7 fruit fly cellular contexts compared by ENCODE assay signal in the genomic region with DNA sequence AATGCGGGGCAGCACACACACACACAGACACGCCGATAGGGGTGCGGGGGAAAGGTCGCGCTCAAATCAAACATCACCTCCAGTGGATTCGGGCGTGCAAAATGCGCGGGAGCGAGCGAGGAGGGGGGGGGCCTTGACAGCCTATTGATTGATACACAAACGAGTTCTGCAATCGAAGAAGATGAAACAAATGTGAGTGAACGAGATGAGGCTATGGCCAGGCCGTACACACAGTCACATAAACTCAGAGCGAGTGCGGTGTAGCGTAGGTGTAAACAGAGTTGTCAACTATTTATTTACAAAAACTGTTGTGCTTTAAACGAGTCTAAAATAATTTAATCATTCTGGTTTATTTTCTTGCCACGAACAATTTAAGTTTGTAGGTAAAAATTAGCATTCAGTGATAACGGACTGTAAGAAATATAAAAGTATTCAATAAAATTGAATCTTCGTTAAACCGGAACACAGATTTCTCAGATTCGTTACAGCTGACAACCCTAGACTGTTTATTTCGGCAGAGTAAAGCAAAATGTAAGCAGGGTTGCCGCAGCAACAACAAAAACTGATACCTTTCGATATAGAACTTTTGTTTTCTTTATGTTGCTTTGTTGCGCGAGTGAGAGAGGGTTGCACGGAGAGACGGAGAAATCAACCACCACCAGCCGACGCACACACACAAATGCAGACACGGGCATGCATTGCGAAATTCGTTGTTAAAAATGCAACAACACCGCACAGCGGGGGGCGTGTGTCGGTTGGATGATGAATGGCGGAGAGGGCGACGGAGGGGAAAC.
TF ChIP-seq lines count a peak whose summit lies in the region.

No protein-coding gene starts in this region.

- TF ChIP-seq CTCF in whole organism, embryonic (GFP tag; optimal IDR thresholded peaks at IDR 0.05; lab: Kevin White, UChicago) = peak; percentile 43

TF ChIP-seq in Kc167, 6 proteins besides CTCF, POLR2A, EP300 and RAD21:
- TF ChIP-seq ttk (optimal IDR thresholded peaks at IDR 0.05; lab: Kevin White, UChicago) = peak; percentile 81
- TF ChIP-seq insv (optimal IDR thresholded peaks at IDR 0.05; lab: Kevin White, UChicago) = no peak

TF ChIP-seq in whole organism, 6 proteins besides CTCF, POLR2A, EP300 and RAD21:
- TF ChIP-seq CG8478 (optimal IDR thresholded peaks at IDR 0.05; lab: Kevin White, UChicago) = no peak
- peak; percentile 60 for TF ChIP-seq pan (optimal IDR thresholded peaks at IDR 0.05; lab: Kevin White, UChicago)

TF ChIP-seq in whole organism, adult, 20 proteins besides CTCF, POLR2A, EP300 and RAD21 (continues in another document):
- TF ChIP-seq cic (GFP tag; optimal IDR thresholded peaks at IDR 0.05; lab: Kevin White, UChicago) (peak; percentile 25), toe (GFP tag; optimal IDR thresholded peaks at IDR 0.05; lab: Kevin White, UChicago) (peak; percentile 80), pad (GFP tag; optimal IDR thresholded peaks at IDR 0.05; lab: Kevin White, UChicago) (peak; percentile 73), CG12768 (GFP tag; optimal IDR thresholded peaks at IDR 0.05; lab: Kevin White, UChicago) (peak; percentile 55), Mnt (GFP tag; optimal IDR thresholded peaks at IDR 0.05; lab: Kevin White, UChicago) (peak; percentile 68), CG7045 (GFP tag; optimal IDR thresholded peaks at IDR 0.05; lab: Kevin White, UChicago) (peak; percentile 81), tj (GFP tag; optimal IDR thresholded peaks at IDR 0.05; lab: Kevin White, UChicago) (no peak), CG7101 (tag; optimal IDR thresholded peaks at IDR 0.05; lab: Kevin White, UChicago) (peak; percentile 90), Crg-1 (GFP tag; optimal IDR thresholded peaks at IDR 0.05; lab: Kevin White, UChicago) (peak; percentile 64), CG11617 (GFP tag; optimal IDR thresholded peaks at IDR 0.05; lab: Kevin White, UChicago) (peak; percentile 84), ovo (GFP tag; optimal IDR thresholded peaks at IDR 0.05; lab: Kevin White, UChicago) (peak; percentile 33), CG14711 (tag; optimal IDR thresholded peaks at IDR 0.05; lab: Kevin White, UChicago) (peak; percentile 98), bab1 (GFP tag; optimal IDR thresholded peaks at IDR 0.05; lab: Kevin White, UChicago) (peak; percentile 86), CG1620 (GFP tag; optimal IDR thresholded peaks at IDR 0.05; lab: Kevin White, UChicago) (peak; percentile 58), cnc (optimal IDR thresholded peaks at IDR 0.05; lab: Kevin White, UChicago) (no peak)

TF ChIP-seq in whole organism, embryonic, 481 proteins besides CTCF, POLR2A, EP300 and RAD21 (continues in another document):
- TF ChIP-seq Elba2 (GFP tag; optimal IDR thresholded peaks at IDR 0.05; lab: Kevin White, UChicago) (no peak), CG42726 (GFP tag; IDR thresholded peaks at IDR 0.05; lab: Robert Waterston, UW; ENCODE audit: partially characterized antibody) (no peak), odd (GFP tag; optimal IDR thresholded peaks at IDR 0.05; lab: Kevin White, UChicago) (peak; percentile 85), sr (GFP tag; IDR thresholded peaks at IDR 0.05; lab: Robert Waterston, UW) (peak; percentile 69; the same call in 2 of the 3 replicates), CG9876 (GFP tag; optimal IDR thresholded peaks at IDR 0.05; lab: Kevin White, UChicago) (peak; percentile 32), tll (GFP tag; optimal IDR thresholded peaks at IDR 0.05; lab: Kevin White, UChicago) (peak in 1 of 2 experiments; percentile 3), lab (GFP tag; optimal IDR thresholded peaks at IDR 0.05; lab: Kevin White, UChicago) (peak; percentile 95), lola (GFP tag; optimal IDR thresholded peaks at IDR 0.05; lab: Kevin White, UChicago) (peak in 1 of 3 experiments; percentile 87), Deaf1 (tag; optimal IDR thresholded peaks at IDR 0.05; lab: Kevin White, UChicago) (peak; percentile 77), jing (GFP tag; optimal IDR thresholded peaks at IDR 0.05; lab: Kevin White, UChicago) (peak; percentile 73), chn (GFP tag; optimal IDR thresholded peaks at IDR 0.05; lab: Kevin White, UChicago) (peak; percentile 83), CG10366 (GFP tag; IDR thresholded peaks at IDR 0.05; lab: Robert Waterston, UW) (peak; percentile 79), zen (tag; optimal IDR thresholded peaks at IDR 0.05; lab: Kevin White, UChicago) (peak; percentile 81), CG11456 (GFP tag; IDR thresholded peaks at IDR 0.05; lab: Robert Waterston, UW) (peak; percentile 69), CG4424 (GFP tag; optimal IDR thresholded peaks at IDR 0.05; lab: Kevin White, UChicago) (peak; percentile 87)

TF ChIP-seq in whole organism, prepupa, 60 proteins besides CTCF, POLR2A, EP300 and RAD21 (continues in another document):
- TF ChIP-seq Eip75B (GFP tag; optimal IDR thresholded peaks at IDR 0.05; lab: Kevin White, UChicago) (peak; percentile 84), CG6792 (GFP tag; optimal IDR thresholded peaks at IDR 0.05; lab: Kevin White, UChicago) (peak; percentile 89), Hr4 (GFP tag; optimal IDR thresholded peaks at IDR 0.05; lab: Kevin White, UChicago) (peak; percentile 80), CG15336 (GFP tag; IDR thresholded peaks at IDR 0.05; lab: Robert Waterston, UW) (peak; percentile 90), OdsH (GFP tag; optimal IDR thresholded peaks at IDR 0.05; lab: Kevin White, UChicago) (peak; percentile 90), Smox (GFP tag; optimal IDR thresholded peaks at IDR 0.05; lab: Kevin White, UChicago) (peak; percentile 92), topi (GFP tag; optimal IDR thresholded peaks at IDR 0.05; lab: Kevin White, UChicago) (peak; percentile 95), ss (GFP tag; optimal IDR thresholded peaks at IDR 0.05; lab: Kevin White, UChicago) (peak; percentile 34 to 79), acj6 (GFP tag; optimal IDR thresholded peaks at IDR 0.05; lab: Kevin White, UChicago) (peak; percentile 87), Lpt (GFP tag; optimal IDR thresholded peaks at IDR 0.05; lab: Kevin White, UChicago) (peak; percentile 71), fd59A (GFP tag; optimal IDR thresholded peaks at IDR 0.05; lab: Kevin White, UChicago) (peak; percentile 80), svp (GFP tag; lab: Kevin White, UChicago) (peak; percentile 95), Hr38 (GFP tag; optimal IDR thresholded peaks at IDR 0.05; lab: Kevin White, UChicago) (no peak), CG1621 (tag; optimal IDR thresholded peaks at IDR 0.05; lab: Kevin White, UChicago) (peak; percentile 81), CG34406 (GFP tag; optimal IDR thresholded peaks at IDR 0.05; lab: Kevin White, UChicago) (peak; percentile 88), vri (GFP tag; optimal IDR thresholded peaks at IDR 0.05; lab: Kevin White, UChicago) (peak; percentile 87)

TF ChIP-seq in whole organism, pupa, 21 proteins besides CTCF, POLR2A, EP300 and RAD21 (continues in another document):
- TF ChIP-seq Ets98B (GFP tag; IDR thresholded peaks at IDR 0.05; lab: Robert Waterston, UW) = peak; percentile 63
- TF ChIP-seq CG8159 (tag; optimal IDR thresholded peaks at IDR 0.05; lab: Kevin White, UChicago) = peak; percentile 92
- no peak for TF ChIP-seq rn (GFP tag; IDR thresholded peaks at IDR 0.05; lab: Robert Waterston, UW)
- peak; percentile 88 for TF ChIP-seq CG15710 (tag; optimal IDR thresholded peaks at IDR 0.05; lab: Kevin White, UChicago)
- peak; percentile 84 for TF ChIP-seq Pif1A (GFP tag; optimal IDR thresholded peaks at IDR 0.05; lab: Kevin White, UChicago)
- peak; percentile 10 for TF ChIP-seq CG13204 (GFP tag; optimal IDR thresholded peaks at IDR 0.05; lab: Kevin White, UChicago)
- peak; percentile 73 for TF ChIP-seq D1 (tag; optimal IDR thresholded peaks at IDR 0.05; lab: Kevin White, UChicago)
- TF ChIP-seq CG14655 (GFP tag; optimal IDR thresholded peaks at IDR 0.05; lab: Kevin White, UChicago) = peak; percentile 80
- TF ChIP-seq CG34367 (tag; optimal IDR thresholded peaks at IDR 0.05; lab: Kevin White, UChicago) = peak; percentile 83
- TF ChIP-seq CG17806 (tag; optimal IDR thresholded peaks at IDR 0.05; lab: Kevin White, UChicago) = peak; percentile 89
- peak; percentile 91 for TF ChIP-seq Snoo (tag; optimal IDR thresholded peaks at IDR 0.05; lab: Kevin White, UChicago)
- peak; percentile 46; the same call in 1 of the 3 replicates for TF ChIP-seq fd96Ca (GFP tag; IDR thresholded peaks at IDR 0.05; lab: Robert Waterston, UW)
- TF ChIP-seq CG8301 (tag; optimal IDR thresholded peaks at IDR 0.05; lab: Kevin White, UChicago) = peak; percentile 85
- peak; percentile 78 for TF ChIP-seq CG32121 (GFP tag; IDR thresholded peaks at IDR 0.05; lab: Robert Waterston, UW)
- TF ChIP-seq CG9948 (tag; optimal IDR thresholded peaks at IDR 0.05; lab: Kevin White, UChicago) = peak; percentile 84
- no peak for TF ChIP-seq CG10348 (GFP tag; IDR thresholded peaks at IDR 0.05; lab: Robert Waterston, UW)
- peak; percentile 76 for TF ChIP-seq gl (tag; optimal IDR thresholded peaks at IDR 0.05; lab: Kevin White, UChicago)

TF ChIP-seq in whole organism, wandering third instar larva, 38 proteins besides CTCF, POLR2A, EP300 and RAD21 (continues in another document):
- TF ChIP-seq woc (GFP tag; optimal IDR thresholded peaks at IDR 0.05; lab: Kevin White, UChicago) (peak; percentile 88), CG9705 (GFP tag; optimal IDR thresholded peaks at IDR 0.05; lab: Kevin White, UChicago) (peak; percentile 94), tai (GFP tag; optimal IDR thresholded peaks at IDR 0.05; lab: Kevin White, UChicago) (peak; percentile 87), CG32264 (GFP tag; optimal IDR thresholded peaks at IDR 0.05; lab: Kevin White, UChicago) (peak; percentile 58), dl (GFP tag; optimal IDR thresholded peaks at IDR 0.05; lab: Kevin White, UChicago; ENCODE audit: insufficient read depth in 1 of 2, partially characterized antibody in 2 of 2) (peak in 1 of 2 experiments; percentile 55), Sp1 (GFP tag; optimal IDR thresholded peaks at IDR 0.05; lab: Kevin White, UChicago) (peak; percentile 96), OdsH (GFP tag; optimal IDR thresholded peaks at IDR 0.05; lab: Kevin White, UChicago) (peak; percentile 92), sage (GFP tag; optimal IDR thresholded peaks at IDR 0.05; lab: Kevin White, UChicago) (peak; percentile 83), Abd-B (GFP tag; optimal IDR thresholded peaks at IDR 0.05; lab: Kevin White, UChicago) (no peak), jim (GFP tag; optimal IDR thresholded peaks at IDR 0.05; lab: Kevin White, UChicago) (peak; percentile 82), Hnf4 (GFP tag; optimal IDR thresholded peaks at IDR 0.05; lab: Kevin White, UChicago) (peak; percentile 83), pan (optimal IDR thresholded peaks at IDR 0.05; lab: Kevin White, UChicago) (no peak), Myc (optimal IDR thresholded peaks at IDR 0.05; lab: Kevin White, UChicago) (no peak), fru (GFP tag; optimal IDR thresholded peaks at IDR 0.05; lab: Kevin White, UChicago) (peak; percentile 94), Dfd (GFP tag; optimal IDR thresholded peaks at IDR 0.05; lab: Kevin White, UChicago) (peak; percentile 40), CrebA (GFP tag; optimal IDR thresholded peaks at IDR 0.05; lab: Kevin White, UChicago; ENCODE audit: borderline replicate concordance) (peak; percentile 66), GATAd (GFP tag; optimal IDR thresholded peaks at IDR 0.05; lab: Kevin White, UChicago) (no peak), N (GFP tag; optimal IDR thresholded peaks at IDR 0.05; lab: Kevin White, UChicago) (no peak), rgr (GFP tag; optimal IDR thresholded peaks at IDR 0.05; lab: Kevin White, UChicago) (peak; percentile 92)
